Worm (Caenorhabditis elegans): Measurements from ENCODE around the gene npp-8.

ce11 chrIV:1623712-1624111 is 28.1 kb upstream of the npp-8 start, which contains the start of gene nhr-87:
- TF ChIP-seq C17E4.6 (GFP tag; IDR thresholded peaks at IDR 0.05) = no peak
- no peak for TF ChIP-seq unc-130 (GFP tag; optimal IDR thresholded peaks at IDR 0.05)
- TF ChIP-seq C06A6.2 (GFP tag; conservative IDR thresholded peaks at IDR 0.05) = no peak
- no peak for TF ChIP-seq Y53G8AR.9 (GFP tag; conservative IDR thresholded peaks at IDR 0.05)
- TF ChIP-seq Y56A3A.18 (GFP tag; IDR thresholded peaks at IDR 0.05) = no peak
- no peak for TF ChIP-seq B0019.2 (GFP tag; conservative IDR thresholded peaks at IDR 0.05)
- no peak for TF ChIP-seq lag-1 (GFP tag; IDR thresholded peaks at IDR 0.05)
